Worm (Caenorhabditis elegans): ENCODE results near the gene Y49F6B.13.
A peak's percentile ranks its signal among the peaks of the same experiment; 100 is the strongest.

Y49F6B.13 gene

DNA sequence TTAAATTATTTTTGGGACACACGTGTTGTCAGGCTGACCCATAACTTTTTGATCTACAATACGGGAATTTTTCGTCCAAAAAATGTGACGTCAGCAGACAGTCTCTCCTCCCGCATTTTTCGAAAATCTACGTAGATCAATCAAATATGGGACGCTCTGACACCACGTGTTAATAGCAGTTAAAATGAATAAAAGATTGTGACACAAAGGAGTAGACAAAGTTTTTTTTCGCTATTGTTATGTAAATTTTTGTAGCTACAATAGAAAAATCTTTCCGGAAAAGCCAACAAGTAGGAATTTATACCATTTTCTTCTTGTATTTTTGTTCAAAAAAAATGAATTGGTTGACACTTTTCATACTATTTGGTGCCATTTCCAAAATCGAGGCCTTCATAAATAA lies 30.1 kb downstream of the Y49F6B.13 start, which contains the start of gene C16C8.27:
TSS of gene C16C8.27 (plus strand) at position 301 of the 400 bp plus-strand sequence.
- TF ChIP-seq aly-2 (tag; optimal IDR thresholded peaks at IDR 0.05) (no peak), blmp-1 (tag; optimal IDR thresholded peaks at IDR 0.05) (no peak), unc-30 (tag; optimal IDR thresholded peaks at IDR 0.05) (no peak), mef-2 (tag; optimal IDR thresholded peaks at IDR 0.05) (no peak), zag-1 (tag; optimal IDR thresholded peaks at IDR 0.05) (no peak), ceh-82 (tag; optimal IDR thresholded peaks at IDR 0.05) (no peak), fos-1 (tag; optimal IDR thresholded peaks at IDR 0.05) (no peak), snpc-4 (tag; optimal IDR thresholded peaks at IDR 0.05) (no peak), ztf-11 (tag; optimal IDR thresholded peaks at IDR 0.05) (no peak), nhr-90 (tag; optimal IDR thresholded peaks at IDR 0.05; ENCODE audit: poor library complexity) (no peak), jun-1 (tag; optimal IDR thresholded peaks at IDR 0.05) (no peak), Y116A8C.19 (tag; optimal IDR thresholded peaks at IDR 0.05; ENCODE audit: borderline replicate concordance) (no peak), ceh-8 (GFP tag; optimal IDR thresholded peaks at IDR 0.05) (no peak), nhr-12 (tag; optimal IDR thresholded peaks at IDR 0.05) (no peak), lsy-2 (tag; optimal IDR thresholded peaks at IDR 0.05) (no peak), fkh-4 (tag; optimal IDR thresholded peaks at IDR 0.05; ENCODE audit: borderline replicate concordance) (no peak), C16A3.4 (tag; optimal IDR thresholded peaks at IDR 0.05) (no peak), vab-15 (tag; optimal IDR thresholded peaks at IDR 0.05) (no peak), mep-1 (tag; optimal IDR thresholded peaks at IDR 0.05) (no peak), ets-5 (GFP tag; IDR thresholded peaks at IDR 0.05) (no peak)

DNA sequence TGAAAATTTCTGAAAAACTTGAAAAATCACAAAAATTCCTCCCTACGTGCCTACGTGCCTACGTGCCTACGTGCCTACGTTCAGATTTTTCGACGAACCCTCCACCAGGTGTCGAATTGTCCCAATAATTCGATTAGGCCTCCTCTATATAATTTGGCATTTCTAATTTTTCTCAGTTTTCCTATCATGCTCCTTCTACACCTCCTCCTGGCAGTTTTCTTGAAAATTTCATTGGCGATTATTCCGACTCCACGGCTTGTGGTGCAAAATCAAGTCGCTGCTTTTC lies 30.9 kb downstream of the Y49F6B.13 start, which contains the start of gene C16C8.17:
TSS of gene C16C8.17 (plus strand) at position 187 of the 286 bp plus-strand sequence.
- TF ChIP-seq ztf-4 (tag; optimal IDR thresholded peaks at IDR 0.05) = no peak
- no peak for TF ChIP-seq unc-130 (tag; optimal IDR thresholded peaks at IDR 0.05)
- no peak for TF ChIP-seq hlh-4 (tag; optimal IDR thresholded peaks at IDR 0.05)
- TF ChIP-seq hlh-17 (GFP tag; optimal IDR thresholded peaks at IDR 0.05; ENCODE audit: borderline replicate concordance) = no peak
- no peak for TF ChIP-seq snu-23 (GFP tag; optimal IDR thresholded peaks at IDR 0.05)
- TF ChIP-seq ceh-82 (tag; optimal IDR thresholded peaks at IDR 0.05) = no peak
- no peak for TF ChIP-seq lin-14 (GFP tag; optimal IDR thresholded peaks at IDR 0.05)
- no peak for TF ChIP-seq nhr-90 (tag; optimal IDR thresholded peaks at IDR 0.05; ENCODE audit: poor library complexity)
- TF ChIP-seq irx-1 (tag; optimal IDR thresholded peaks at IDR 0.05) = no peak
- no peak for TF ChIP-seq C16A3.4 (tag; optimal IDR thresholded peaks at IDR 0.05)
- TF ChIP-seq lin-35 (GFP tag; optimal IDR thresholded peaks at IDR 0.05) = no peak
- no peak for TF ChIP-seq nhr-84 (tag; optimal IDR thresholded peaks at IDR 0.05)
- TF ChIP-seq mep-1 (tag; optimal IDR thresholded peaks at IDR 0.05) = no peak
- TF ChIP-seq lin-15B (tag; optimal IDR thresholded peaks at IDR 0.05) = no peak
- no peak for TF ChIP-seq grh-1 (GFP tag; IDR thresholded peaks at IDR 0.05)
- TF ChIP-seq nhr-47 (tag; optimal IDR thresholded peaks at IDR 0.05) = no peak

ce11 chrII:3439842-3440640 lies 31.5 kb downstream of the Y49F6B.13 start:
- TF ChIP-seq elt-2 (tag; optimal IDR thresholded peaks at IDR 0.05) (peak; percentile 86), ztf-11 (tag; optimal IDR thresholded peaks at IDR 0.05) (no peak), egl-13 (tag; optimal IDR thresholded peaks at IDR 0.05) (no peak), C34B4.2 (tag; optimal IDR thresholded peaks at IDR 0.05) (no peak), nhr-85 (tag) (no peak), tlp-1 (tag; optimal IDR thresholded peaks at IDR 0.05) (peak; percentile 57), nhr-71 (tag; optimal IDR thresholded peaks at IDR 0.05) (no peak), snpc-4 (tag; optimal IDR thresholded peaks at IDR 0.05) (peak; percentile 59)

Data from whole organism, L1 larva.